Fruit fly (Drosophila melanogaster) whole organism, embryonic: Measurements from ENCODE around the gene CG31706.

Source experiments
- Dll ChIP-seq: fragments of 200-800 bp; sonication (Bioruptor generic); IDR thresholded peaks from 4 replicates; pipeline ENCODE4 v1.3.6; 2022; ENCODE audit warnings: missing biosample characterization, missing genetic modification characterization; ENCODE audit not compliant: partially characterized antibody
- croc ChIP-seq: fragments of 200-800 bp; sonication (Bioruptor generic); conservative IDR thresholded peaks from 3 replicates; pipeline ENCODE4 v1.3.6; 2022; ENCODE audit warnings: missing biosample characterization, missing genetic modification characterization

DNA sequence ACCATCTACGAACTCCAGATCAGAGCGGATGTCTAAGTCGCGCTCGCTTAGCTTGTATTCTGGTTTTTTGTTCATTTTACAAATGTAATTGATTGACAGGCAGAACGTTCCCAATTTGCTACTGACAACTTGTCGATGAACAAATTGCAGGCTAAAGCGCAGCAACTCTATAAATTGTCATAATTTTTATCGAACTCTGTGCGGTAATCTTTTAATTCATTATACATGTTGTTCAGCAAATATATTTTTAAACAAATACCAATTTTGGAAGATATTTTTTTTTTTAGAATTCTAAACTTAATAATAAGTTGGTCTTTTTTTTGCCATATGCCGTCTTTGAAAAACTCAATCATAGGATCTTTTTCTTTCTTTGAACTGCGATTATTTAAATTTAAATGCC lies 9.7 kb downstream of the CG31706 start, which contains the start of gene CG14930:
- TF ChIP-seq Dll (no peak), croc (GFP tag; lab: Robert Waterston, UW) (no peak)
